Worm (Caenorhabditis elegans): ENCODE results near the gene sad-1.

sad-1 gene

DNA sequence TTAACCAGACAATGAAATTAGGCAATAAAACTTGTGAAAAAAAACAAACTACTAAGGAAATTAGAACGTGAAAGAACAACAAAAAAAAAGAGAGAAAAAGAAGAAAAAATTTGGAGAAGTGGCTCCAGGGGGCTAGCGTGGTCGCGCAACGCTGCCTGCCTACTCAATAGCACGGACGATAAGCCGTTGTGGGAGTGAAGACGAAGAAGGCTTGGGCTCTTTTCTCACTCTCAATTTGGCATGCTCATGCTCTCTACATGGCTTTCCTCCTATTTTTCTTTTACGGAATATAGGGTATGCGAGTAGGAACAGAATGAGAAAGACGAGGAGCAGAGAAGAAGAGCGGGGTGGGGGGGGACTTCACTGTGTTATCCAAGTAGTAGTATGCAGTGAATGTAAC, 1.8 kb upstream of the sad-1 start:
- peak; percentile 35 for TF ChIP-seq mep-1 (tag; optimal IDR thresholded peaks at IDR 0.05)
- no peak for TF ChIP-seq ceh-44 (GFP tag; IDR thresholded peaks at IDR 0.05)
- peak; percentile 12 for TF ChIP-seq hlh-30 (tag; optimal IDR thresholded peaks at IDR 0.05; ENCODE audit: insufficient read depth)
- TF ChIP-seq saeg-2 (GFP tag; IDR thresholded peaks at IDR 0.05): no peak
- no peak for TF ChIP-seq nhr-77 (tag; optimal IDR thresholded peaks at IDR 0.05)
- TF ChIP-seq php-3 (GFP tag; IDR thresholded peaks at IDR 0.05): no peak
- TF ChIP-seq F10B5.3 (tag; optimal IDR thresholded peaks at IDR 0.05): no peak
- no peak for TF ChIP-seq spr-3 (GFP tag; optimal IDR thresholded peaks at IDR 0.05)
- no peak for TF ChIP-seq madf-5 (GFP tag; IDR thresholded peaks at IDR 0.05)
- peak; percentile 73 for TF ChIP-seq hmg-1.1 (GFP tag; IDR thresholded peaks at IDR 0.05)
- no peak for TF ChIP-seq daf-16 (GFP tag; optimal IDR thresholded peaks at IDR 0.05)
- TF ChIP-seq daf-16 (tag; optimal IDR thresholded peaks at IDR 0.05): no peak
- TF ChIP-seq zag-1 (tag; optimal IDR thresholded peaks at IDR 0.05): no peak
- no peak for TF ChIP-seq sdz-12 (GFP tag; optimal IDR thresholded peaks at IDR 0.05)
- peak; percentile 18 for TF ChIP-seq fkh-10 (GFP tag; optimal IDR thresholded peaks at IDR 0.05)
- TF ChIP-seq set-16 (GFP tag; IDR thresholded peaks at IDR 0.05): no peak
- TF ChIP-seq rbr-2 (tag; optimal IDR thresholded peaks at IDR 0.05): peak; percentile 72
- TF ChIP-seq lim-7 (GFP tag; IDR thresholded peaks at IDR 0.05): no peak
- peak in 1 of 2 experiments; percentile 7 for TF ChIP-seq lsy-2 (tag; optimal IDR thresholded peaks at IDR 0.05)
- peak; percentile 39 for TF ChIP-seq F37D6.2 (tag; optimal IDR thresholded peaks at IDR 0.05)
- TF ChIP-seq nhr-48 (tag; optimal IDR thresholded peaks at IDR 0.05): no peak
- no peak for TF ChIP-seq nhr-237 (tag; optimal IDR thresholded peaks at IDR 0.05)
- peak in 1 of 2 experiments; percentile 29 for TF ChIP-seq hif-1 (tag; optimal IDR thresholded peaks at IDR 0.05)

DNA sequence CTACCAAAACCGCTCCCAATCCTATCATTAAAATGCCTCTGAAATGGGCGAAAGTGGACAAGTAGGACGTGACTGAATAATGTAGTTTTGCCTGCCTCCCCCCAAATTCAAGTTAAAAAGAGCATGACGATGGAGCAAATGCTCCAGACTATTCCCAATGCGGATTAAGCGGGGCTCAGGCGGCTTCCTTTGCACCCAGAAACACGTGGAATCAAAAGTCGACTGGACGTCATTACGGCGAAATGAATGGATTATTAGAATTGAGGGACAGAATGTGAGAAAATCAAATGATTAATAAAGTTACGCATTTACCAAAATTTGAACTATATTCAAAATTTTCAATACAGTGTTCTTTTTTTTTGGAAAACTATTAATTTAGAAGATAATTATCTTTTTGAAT, 545 bp downstream of the sad-1 start:
- TF ChIP-seq nhr-77 (tag; optimal IDR thresholded peaks at IDR 0.05) (no peak), hlh-30 (tag; optimal IDR thresholded peaks at IDR 0.05; ENCODE audit: insufficient read depth) (peak; percentile 42)

DNA sequence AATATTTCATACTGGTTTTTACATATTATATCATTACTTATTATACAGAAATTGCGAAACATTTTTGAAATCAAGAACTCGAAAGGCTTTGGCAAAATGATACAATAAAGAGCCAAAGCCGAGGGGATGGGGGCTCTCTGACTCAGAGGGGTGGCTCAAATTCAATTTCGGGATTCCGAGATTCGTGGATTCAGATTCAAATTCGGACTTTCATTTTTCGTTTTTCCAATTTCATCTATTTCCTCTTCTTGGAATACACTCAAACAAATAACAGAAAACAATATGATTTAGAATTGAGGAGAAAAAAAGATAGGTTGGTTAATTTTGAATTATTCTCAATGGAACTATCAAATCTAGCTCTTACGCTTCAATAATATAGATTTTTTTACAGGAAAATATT, 1.4 kb downstream of the sad-1 start:
- TF ChIP-seq pha-4 (GFP tag; IDR thresholded peaks at IDR 0.05) (no peak), pha-4 (tag; optimal IDR thresholded peaks at IDR 0.05) (no peak), set-16 (GFP tag; IDR thresholded peaks at IDR 0.05) (no peak), lsy-2 (tag; optimal IDR thresholded peaks at IDR 0.05) (peak in 1 of 2 experiments; percentile 5), ctbp-1 (GFP tag; IDR thresholded peaks at IDR 0.05) (0 out of 2 replicates have a peak, but pooled peaks have one; percentile 25), unc-39 (tag; optimal IDR thresholded peaks at IDR 0.05) (no peak), zip-11 (GFP tag; IDR thresholded peaks at IDR 0.05) (no peak), nhr-41 (GFP tag; IDR thresholded peaks at IDR 0.05) (no peak), fkh-10 (GFP tag; optimal IDR thresholded peaks at IDR 0.05) (peak; percentile 71), daf-19 (GFP tag; conservative IDR thresholded peaks at IDR 0.05) (no peak), nhr-11 (tag; optimal IDR thresholded peaks at IDR 0.05) (no peak), Y105C5A.15 (GFP tag; IDR thresholded peaks at IDR 0.05) (no peak), ces-1 (GFP tag; optimal IDR thresholded peaks at IDR 0.05) (peak; percentile 76), unc-130 (GFP tag; optimal IDR thresholded peaks at IDR 0.05) (no peak), lin-38 (GFP tag; IDR thresholded peaks at IDR 0.05) (no peak)

DNA sequence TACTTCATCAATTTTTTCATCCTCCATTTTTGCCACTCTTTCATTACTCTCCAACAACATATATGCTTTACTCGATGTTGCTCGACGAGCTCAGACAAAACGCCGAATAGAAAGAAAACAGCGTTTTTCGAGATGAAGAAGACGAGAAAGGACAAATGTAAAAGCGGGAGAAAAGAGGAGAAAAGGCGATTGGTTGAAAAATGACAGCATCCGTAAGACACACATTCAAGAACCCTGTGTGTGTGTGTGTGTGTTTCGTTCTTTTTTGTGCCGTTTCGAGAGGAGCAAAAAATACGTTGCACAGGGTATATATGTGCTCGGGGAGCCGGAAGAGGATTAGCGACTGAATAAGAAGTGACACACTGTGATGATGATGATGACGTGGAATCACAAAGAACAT, 6.7 kb downstream of the sad-1 start:
- no peak for TF ChIP-seq unc-39 (tag; optimal IDR thresholded peaks at IDR 0.05)
- peak; percentile 46; the same call in 1 of the 2 replicates for TF ChIP-seq hmg-1.1 (GFP tag; IDR thresholded peaks at IDR 0.05)
- TF ChIP-seq unc-62 (GFP tag; optimal IDR thresholded peaks at IDR 0.05 in 1 of 2): peak in 1 of 2 experiments; percentile 96
- TF ChIP-seq unc-62 (tag; optimal IDR thresholded peaks at IDR 0.05): no peak
- no peak for TF ChIP-seq lin-13 (GFP tag; optimal IDR thresholded peaks at IDR 0.05)
- 0 out of 2 replicates have a peak, but pooled peaks have one; percentile 20 for TF ChIP-seq ctbp-1 (GFP tag; IDR thresholded peaks at IDR 0.05)
- no peak for TF ChIP-seq daf-19 (GFP tag; conservative IDR thresholded peaks at IDR 0.05)
